Fruit fly (Drosophila melanogaster): Measurements from ENCODE around the gene sni.

- no peak for TF ChIP-seq CG1620 (GFP tag; optimal IDR thresholded peaks at IDR 0.05)
- TF ChIP-seq CG12768 (GFP tag; optimal IDR thresholded peaks at IDR 0.05): no peak
- TF ChIP-seq cnc (optimal IDR thresholded peaks at IDR 0.05): no peak
- TF ChIP-seq Mnt (GFP tag; optimal IDR thresholded peaks at IDR 0.05): no peak
- no peak for TF ChIP-seq Crg-1 (GFP tag; optimal IDR thresholded peaks at IDR 0.05)
- no peak for TF ChIP-seq CG33017 (tag; optimal IDR thresholded peaks at IDR 0.05)
- TF ChIP-seq bab1 (GFP tag; optimal IDR thresholded peaks at IDR 0.05): no peak
These were observed 49.3 kb downstream of the sni start for dm6 chrX:8194559-8194958.

Measured in whole organism, adult.